ENCODE assay signal across 1 fruit fly cellular context in genomic region chr3R:10852232-10852774, dm6.
TF ChIP-seq lines count a peak whose summit lies in the region.

Gene CG4565 (plus strand): TSS chr3R:10852724.

TF ChIP-seq in whole organism, embryonic, 481 proteins besides CTCF, POLR2A, EP300 and RAD21 (continued from another document and continues in another):
- TF ChIP-seq CG7271 (tag; optimal IDR thresholded peaks at IDR 0.05; lab: Kevin White, UChicago) (no peak), CG11695 (GFP tag; IDR thresholded peaks at IDR 0.05; lab: Robert Waterston, UW) (no peak), Stat92E (GFP tag; optimal IDR thresholded peaks at IDR 0.05; lab: Kevin White, UChicago) (peak in 1 of 3 experiments; percentile 36), CG7372 (GFP tag; IDR thresholded peaks at IDR 0.05; lab: Robert Waterston, UW) (no peak), CG6175 (GFP tag; IDR thresholded peaks at IDR 0.05; lab: Robert Waterston, UW) (no peak), corto (GFP tag; optimal IDR thresholded peaks at IDR 0.05; lab: Kevin White, UChicago) (no peak), Poxn (GFP tag; IDR thresholded peaks at IDR 0.05; lab: Robert Waterston, UW) (no peak), CG4328 (GFP tag; optimal IDR thresholded peaks at IDR 0.05; lab: Kevin White, UChicago) (peak; percentile 28), B-H1 (GFP tag; IDR thresholded peaks at IDR 0.05; lab: Robert Waterston, UW) (no peak), Hmx (GFP tag; optimal IDR thresholded peaks at IDR 0.05; lab: Kevin White, UChicago) (no peak), salm (tag; optimal IDR thresholded peaks at IDR 0.05; lab: Kevin White, UChicago) (no peak), abd-A (tag; optimal IDR thresholded peaks at IDR 0.05; lab: Kevin White, UChicago) (no peak), CG33213 (GFP tag; optimal IDR thresholded peaks at IDR 0.05; lab: Kevin White, UChicago) (no peak), ash1 (GFP tag; optimal IDR thresholded peaks at IDR 0.05; lab: Kevin White, UChicago) (no peak), sna (GFP tag; IDR thresholded peaks at IDR 0.05; lab: Robert Waterston, UW; ENCODE audit: partially characterized antibody) (no peak), CG8478 (optimal IDR thresholded peaks at IDR 0.05; lab: Kevin White, UChicago) (no peak), gcm (GFP tag; optimal IDR thresholded peaks at IDR 0.05; lab: Kevin White, UChicago) (peak; percentile 17), trem (tag; optimal IDR thresholded peaks at IDR 0.05; lab: Kevin White, UChicago) (peak; percentile 48), ac (GFP tag; optimal IDR thresholded peaks at IDR 0.05; lab: Kevin White, UChicago) (no peak), hkb (optimal IDR thresholded peaks at IDR 0.05; lab: Kevin White, UChicago) (no peak), hkb (GFP tag; IDR thresholded peaks at IDR 0.05; lab: Robert Waterston, UW) (0 out of 2 replicates have a peak, but pooled peaks have one; percentile 35), tx (GFP tag; optimal IDR thresholded peaks at IDR 0.05; lab: Kevin White, UChicago) (no peak), CG18599 (GFP tag; optimal IDR thresholded peaks at IDR 0.05; lab: Kevin White, UChicago) (no peak), CG14965 (GFP tag; optimal IDR thresholded peaks at IDR 0.05; lab: Kevin White, UChicago; ENCODE audit: borderline replicate concordance) (no peak), HLHmδ (GFP tag; optimal IDR thresholded peaks at IDR 0.05; lab: Kevin White, UChicago) (no peak), ase (GFP tag; IDR thresholded peaks at IDR 0.05; lab: Robert Waterston, UW) (no peak), wdn (GFP tag; IDR thresholded peaks at IDR 0.05; lab: Robert Waterston, UW) (no peak), CG15601 (tag; optimal IDR thresholded peaks at IDR 0.05; lab: Kevin White, UChicago) (no peak), CG12219 (GFP tag; optimal IDR thresholded peaks at IDR 0.05; lab: Kevin White, UChicago) (no peak), caup (GFP tag; optimal IDR thresholded peaks at IDR 0.05; lab: Kevin White, UChicago; ENCODE audit: severe bottlenecking) (no peak), CG11504 (tag; optimal IDR thresholded peaks at IDR 0.05; lab: Kevin White, UChicago) (no peak), sim (GFP tag; IDR thresholded peaks at IDR 0.05; lab: Robert Waterston, UW) (no peak), toy (GFP tag; IDR thresholded peaks at IDR 0.05; lab: Robert Waterston, UW) (no peak), chinmo (GFP tag; IDR thresholded peaks at IDR 0.05; lab: Robert Waterston, UW; ENCODE audit: partially characterized antibody) (0 out of 4 replicates have a peak, but pooled peaks have one; percentile 54), crp (GFP tag; optimal IDR thresholded peaks at IDR 0.05; lab: Kevin White, UChicago) (peak in 1 of 2 experiments; percentile 60), usp (GFP tag; optimal IDR thresholded peaks at IDR 0.05; lab: Kevin White, UChicago) (no peak), wor (GFP tag; IDR thresholded peaks at IDR 0.05; lab: Robert Waterston, UW) (no peak), bab2 (GFP tag; optimal IDR thresholded peaks at IDR 0.05; lab: Kevin White, UChicago) (no peak), CG3281 (GFP tag; optimal IDR thresholded peaks at IDR 0.05; lab: Kevin White, UChicago) (peak; percentile 8), CG10147 (GFP tag; optimal IDR thresholded peaks at IDR 0.05; lab: Kevin White, UChicago) (no peak), E2f2 (GFP tag; IDR thresholded peaks at IDR 0.05; lab: Robert Waterston, UW) (peak; percentile 62), mirr (GFP tag; optimal IDR thresholded peaks at IDR 0.05; lab: Kevin White, UChicago) (peak; percentile 26), CG10543 (GFP tag; optimal IDR thresholded peaks at IDR 0.05; lab: Kevin White, UChicago) (peak; percentile 71), CG9817 (tag; optimal IDR thresholded peaks at IDR 0.05; lab: Kevin White, UChicago) (no peak), ftz-f1 (GFP tag; optimal IDR thresholded peaks at IDR 0.05; lab: Kevin White, UChicago) (peak; percentile 54), yki (optimal IDR thresholded peaks at IDR 0.05; lab: Kevin White, UChicago) (no peak), CG8290 (GFP tag; optimal IDR thresholded peaks at IDR 0.05; lab: Kevin White, UChicago) (peak; percentile 20), CG8290 (tag; optimal IDR thresholded peaks at IDR 0.05; lab: Kevin White, UChicago) (no peak), CG9876 (GFP tag; optimal IDR thresholded peaks at IDR 0.05; lab: Kevin White, UChicago) (no peak), CG6765 (GFP tag; optimal IDR thresholded peaks at IDR 0.05; lab: Kevin White, UChicago) (peak; percentile 25), HLH3B (GFP tag; IDR thresholded peaks at IDR 0.05; lab: Robert Waterston, UW) (no peak), Ssrp (tag; optimal IDR thresholded peaks at IDR 0.05; lab: Kevin White, UChicago) (no peak), cg (GFP tag; optimal IDR thresholded peaks at IDR 0.05; lab: Kevin White, UChicago) (no peak), CG10979 (tag; optimal IDR thresholded peaks at IDR 0.05; lab: Kevin White, UChicago) (peak; percentile 13), onecut (GFP tag; IDR thresholded peaks at IDR 0.05; lab: Robert Waterston, UW) (peak; percentile 96), Dip2 (GFP tag; IDR thresholded peaks at IDR 0.05; lab: Robert Waterston, UW) (no peak), phol (tag; optimal IDR thresholded peaks at IDR 0.05; lab: Kevin White, UChicago) (peak; percentile 29), CG12299 (tag; optimal IDR thresholded peaks at IDR 0.05; lab: Kevin White, UChicago) (no peak), Antp (GFP tag; optimal IDR thresholded peaks at IDR 0.05; lab: Kevin White, UChicago) (no peak), CG15479 (GFP tag; optimal IDR thresholded peaks at IDR 0.05; lab: Kevin White, UChicago) (no peak), peb (GFP tag; IDR thresholded peaks at IDR 0.05; lab: Robert Waterston, UW) (no peak), Sin3A (optimal IDR thresholded peaks at IDR 0.05; lab: Kevin White, UChicago) (no peak), CG9727 (GFP tag; optimal IDR thresholded peaks at IDR 0.05; lab: Kevin White, UChicago) (no peak), fd64A (GFP tag; optimal IDR thresholded peaks at IDR 0.05; lab: Kevin White, UChicago) (no peak), Taf1 (GFP tag; IDR thresholded peaks at IDR 0.05; lab: Robert Waterston, UW) (no peak), pho (GFP tag; optimal IDR thresholded peaks at IDR 0.05; lab: Kevin White, UChicago) (no peak), CG18011 (GFP tag; optimal IDR thresholded peaks at IDR 0.05; lab: Kevin White, UChicago) (no peak), CG16813 (GFP tag; IDR thresholded peaks at IDR 0.05; lab: Robert Waterston, UW; ENCODE audit: partially characterized antibody) (peak; percentile 11; the same call in 1 of the 3 replicates), Nf-YC (tag; optimal IDR thresholded peaks at IDR 0.05; lab: Kevin White, UChicago) (peak; percentile 87), CG42726 (GFP tag; IDR thresholded peaks at IDR 0.05; lab: Robert Waterston, UW; ENCODE audit: partially characterized antibody) (0 out of 2 replicates have a peak, but pooled peaks have one; percentile 29), gsb-n (tag; optimal IDR thresholded peaks at IDR 0.05; lab: Kevin White, UChicago) (no peak), vnd (GFP tag; IDR thresholded peaks at IDR 0.05; lab: Robert Waterston, UW; ENCODE audit: partially characterized antibody) (0 out of 3 replicates have a peak, but pooled peaks have one; percentile 31), CG4282 (GFP tag; optimal IDR thresholded peaks at IDR 0.05; lab: Kevin White, UChicago) (no peak), Scr (GFP tag; IDR thresholded peaks at IDR 0.05; lab: Robert Waterston, UW; ENCODE audit: partially characterized antibody) (peak; percentile 42; the same call in 1 of the 2 replicates), CG6791 (GFP tag; IDR thresholded peaks at IDR 0.05; lab: Robert Waterston, UW; ENCODE audit: partially characterized antibody) (peak; percentile 53; the same call in 1 of the 3 replicates), CG5245 (GFP tag; optimal IDR thresholded peaks at IDR 0.05; lab: Kevin White, UChicago) (no peak), Fer1 (GFP tag; optimal IDR thresholded peaks at IDR 0.05; lab: Kevin White, UChicago) (peak; percentile 42), cas (GFP tag; IDR thresholded peaks at IDR 0.05; lab: Robert Waterston, UW) (no peak), unc-4 (GFP tag; IDR thresholded peaks at IDR 0.05; lab: Robert Waterston, UW; ENCODE audit: partially characterized antibody) (peak; percentile 42; the same call in 1 of the 2 replicates), crc (GFP tag; optimal IDR thresholded peaks at IDR 0.05; lab: Kevin White, UChicago) (no peak), nmo (GFP tag; optimal IDR thresholded peaks at IDR 0.05; lab: Kevin White, UChicago) (peak; percentile 0), NK7.1 (GFP tag; optimal IDR thresholded peaks at IDR 0.05; lab: Kevin White, UChicago) (no peak), mld (GFP tag; IDR thresholded peaks at IDR 0.05; lab: Robert Waterston, UW; ENCODE audit: partially characterized antibody) (0 out of 3 replicates have a peak, but pooled peaks have one; percentile 21), dati (GFP tag; IDR thresholded peaks at IDR 0.05; lab: Robert Waterston, UW) (no peak), CG17328 (GFP tag; IDR thresholded peaks at IDR 0.05; lab: Robert Waterston, UW) (no peak), Bteb2 (GFP tag; optimal IDR thresholded peaks at IDR 0.05; lab: Kevin White, UChicago) (no peak), odd (GFP tag; optimal IDR thresholded peaks at IDR 0.05; lab: Kevin White, UChicago) (no peak), CG12659 (GFP tag; optimal IDR thresholded peaks at IDR 0.05; lab: Kevin White, UChicago) (no peak), Abd-B (GFP tag; optimal IDR thresholded peaks at IDR 0.05; lab: Kevin White, UChicago) (no peak), CG33557 (GFP tag; optimal IDR thresholded peaks at IDR 0.05; lab: Kevin White, UChicago) (no peak), Dll (GFP tag; IDR thresholded peaks at IDR 0.05; lab: Robert Waterston, UW; ENCODE audit: partially characterized antibody) (peak; percentile 61), CG5180 (GFP tag; optimal IDR thresholded peaks at IDR 0.05; lab: Kevin White, UChicago) (peak; percentile 55), pros (GFP tag; optimal IDR thresholded peaks at IDR 0.05; lab: Kevin White, UChicago) (peak; percentile 13), tna (GFP tag; IDR thresholded peaks at IDR 0.05; lab: Robert Waterston, UW; ENCODE audit: partially characterized antibody) (peak; percentile 41; the same call in 1 of the 2 replicates), Myb (GFP tag; optimal IDR thresholded peaks at IDR 0.05; lab: Kevin White, UChicago) (peak; percentile 88), danr (GFP tag; IDR thresholded peaks at IDR 0.05; lab: Robert Waterston, UW) (no peak), CG34422 (GFP tag; IDR thresholded peaks at IDR 0.05; lab: Robert Waterston, UW) (no peak; the same call in 2 of the 3 replicates), Sry-δ (GFP tag; optimal IDR thresholded peaks at IDR 0.05; lab: Kevin White, UChicago) (peak; percentile 54), CG14860 (GFP tag; IDR thresholded peaks at IDR 0.05; lab: Robert Waterston, UW; ENCODE audit: partially characterized antibody) (peak; percentile 47; the same call in 1 of the 3 replicates), CG6813 (GFP tag; optimal IDR thresholded peaks at IDR 0.05; lab: Kevin White, UChicago) (no peak), CG8388 (GFP tag; optimal IDR thresholded peaks at IDR 0.05; lab: Kevin White, UChicago) (no peak), disco-r (GFP tag; optimal IDR thresholded peaks at IDR 0.05; lab: Kevin White, UChicago) (no peak), CG10209 (GFP tag; optimal IDR thresholded peaks at IDR 0.05; lab: Kevin White, UChicago) (no peak), en (GFP tag; optimal IDR thresholded peaks at IDR 0.05; lab: Kevin White, UChicago) (no peak), CG3838 (GFP tag; optimal IDR thresholded peaks at IDR 0.05; lab: Kevin White, UChicago) (no peak), HmgZ (tag; optimal IDR thresholded peaks at IDR 0.05; lab: Kevin White, UChicago) (no peak), lilli (GFP tag; optimal IDR thresholded peaks at IDR 0.05; lab: Kevin White, UChicago) (no peak), CG17829 (tag; optimal IDR thresholded peaks at IDR 0.05; lab: Kevin White, UChicago) (peak; percentile 8), CG2116 (GFP tag; optimal IDR thresholded peaks at IDR 0.05; lab: Kevin White, UChicago) (no peak), Sox102F (GFP tag; optimal IDR thresholded peaks at IDR 0.05; lab: Kevin White, UChicago) (no peak), tll (GFP tag; optimal IDR thresholded peaks at IDR 0.05; lab: Kevin White, UChicago) (no peak), CG31441 (GFP tag; IDR thresholded peaks at IDR 0.05; lab: Robert Waterston, UW) (no peak), sd (tag; optimal IDR thresholded peaks at IDR 0.05; lab: Kevin White, UChicago) (no peak), BEAF-32 (GFP tag; optimal IDR thresholded peaks at IDR 0.05; lab: Kevin White, UChicago) (peak; percentile 41), B-H2 (GFP tag; optimal IDR thresholded peaks at IDR 0.05; lab: Kevin White, UChicago) (no peak), her (GFP tag; optimal IDR thresholded peaks at IDR 0.05; lab: Kevin White, UChicago) (peak; percentile 18), CG12391 (tag; optimal IDR thresholded peaks at IDR 0.05; lab: Kevin White, UChicago) (no peak), slp2 (GFP tag; optimal IDR thresholded peaks at IDR 0.05; lab: Kevin White, UChicago) (no peak), CG3995 (GFP tag; optimal IDR thresholded peaks at IDR 0.05; lab: Kevin White, UChicago) (no peak), CG10274 (GFP tag; optimal IDR thresholded peaks at IDR 0.05; lab: Kevin White, UChicago) (no peak), CG7786 (GFP tag; optimal IDR thresholded peaks at IDR 0.05; lab: Kevin White, UChicago) (no peak), HmgD (GFP tag; optimal IDR thresholded peaks at IDR 0.05; lab: Kevin White, UChicago) (no peak), slou (GFP tag; optimal IDR thresholded peaks at IDR 0.05; lab: Kevin White, UChicago) (no peak), bbx (GFP tag; IDR thresholded peaks at IDR 0.05; lab: Robert Waterston, UW; ENCODE audit: partially characterized antibody) (peak; percentile 53), pb (GFP tag; optimal IDR thresholded peaks at IDR 0.05; lab: Kevin White, UChicago) (no peak), ato (GFP tag; IDR thresholded peaks at IDR 0.05; lab: Robert Waterston, UW; ENCODE audit: partially characterized antibody) (peak; percentile 58), Dp (GFP tag; optimal IDR thresholded peaks at IDR 0.05; lab: Kevin White, UChicago) (peak; percentile 57), ems (GFP tag; optimal IDR thresholded peaks at IDR 0.05; lab: Kevin White, UChicago) (no peak), D19A (tag; optimal IDR thresholded peaks at IDR 0.05; lab: Kevin White, UChicago) (no peak), sens (GFP tag; lab: Kevin White, UChicago) (peak; percentile 13), cad (GFP tag; optimal IDR thresholded peaks at IDR 0.05; lab: Kevin White, UChicago) (no peak), CG6254 (GFP tag; optimal IDR thresholded peaks at IDR 0.05; lab: Kevin White, UChicago) (no peak)
